Worm (Caenorhabditis elegans): Measurements from ENCODE around the gene F53H8.3.
A peak's percentile ranks its signal among the peaks of the same experiment; 100 is the strongest.

DNA sequence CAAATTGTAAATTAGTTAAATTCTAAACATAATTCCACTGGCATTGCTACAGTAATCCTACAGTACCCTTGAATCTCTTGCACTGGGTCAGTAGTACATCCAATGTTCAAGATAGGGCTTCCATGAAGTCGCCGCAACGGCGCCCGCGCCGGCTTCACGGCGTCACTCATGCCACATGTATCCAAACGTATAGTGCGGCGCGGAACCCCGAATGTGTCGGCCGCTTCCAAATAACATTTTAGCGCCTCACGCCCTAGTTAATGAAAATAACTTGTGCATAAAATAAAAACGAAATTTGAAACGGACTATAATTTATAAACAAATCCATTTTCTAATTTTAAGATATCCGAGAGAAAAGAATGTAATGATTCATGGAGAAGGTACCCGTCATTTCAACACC lies 2.3 kb upstream of the F53H8.3 start:
- TF ChIP-seq snpc-4 (GFP tag; optimal IDR thresholded peaks at IDR 0.05), result no peak
- TF ChIP-seq snpc-4 (tag; optimal IDR thresholded peaks at IDR 0.05), result peak in 3 of 4 experiments; percentile 56 to 93 (median 92)
- no peak for TF ChIP-seq xnd-1 (tag; optimal IDR thresholded peaks at IDR 0.05)
- no peak for TF ChIP-seq akir-1 (GFP tag; optimal IDR thresholded peaks at IDR 0.05)
- TF ChIP-seq F57C9.4 (tag; optimal IDR thresholded peaks at IDR 0.05), result no peak
- no peak for TF ChIP-seq ama-1 (optimal IDR thresholded peaks at IDR 0.05)
- no peak for TF ChIP-seq ama-1 (GFP tag; optimal IDR thresholded peaks at IDR 0.05)
- TF ChIP-seq zim-3 (tag; optimal IDR thresholded peaks at IDR 0.05), result no peak
- TF ChIP-seq cebp-1 (GFP tag; IDR thresholded peaks at IDR 0.05), result no peak
- no peak for TF ChIP-seq cebp-1 (tag; optimal IDR thresholded peaks at IDR 0.05)
- TF ChIP-seq ets-4 (GFP tag; optimal IDR thresholded peaks at IDR 0.05), result no peak
- no peak for TF ChIP-seq let-526 (GFP tag; IDR thresholded peaks at IDR 0.05)
